Fruit fly (Drosophila melanogaster): Measurements from ENCODE around the gene CG42324.

CG42324 gene

dm6 chr3L:3427037-3427436, 45.2 kb upstream of the CG42324 start:
- TF ChIP-seq br (GFP tag; optimal IDR thresholded peaks at IDR 0.05) (no peak), jim (GFP tag; optimal IDR thresholded peaks at IDR 0.05) (no peak), dsf (GFP tag; optimal IDR thresholded peaks at IDR 0.05; ENCODE audit: borderline replicate concordance) (no peak), CG32264 (GFP tag; optimal IDR thresholded peaks at IDR 0.05) (no peak), Jra (GFP tag; optimal IDR thresholded peaks at IDR 0.05) (no peak), brk (GFP tag; optimal IDR thresholded peaks at IDR 0.05) (no peak), lola (GFP tag; optimal IDR thresholded peaks at IDR 0.05) (no peak), Abd-B (GFP tag; optimal IDR thresholded peaks at IDR 0.05) (no peak)

DNA sequence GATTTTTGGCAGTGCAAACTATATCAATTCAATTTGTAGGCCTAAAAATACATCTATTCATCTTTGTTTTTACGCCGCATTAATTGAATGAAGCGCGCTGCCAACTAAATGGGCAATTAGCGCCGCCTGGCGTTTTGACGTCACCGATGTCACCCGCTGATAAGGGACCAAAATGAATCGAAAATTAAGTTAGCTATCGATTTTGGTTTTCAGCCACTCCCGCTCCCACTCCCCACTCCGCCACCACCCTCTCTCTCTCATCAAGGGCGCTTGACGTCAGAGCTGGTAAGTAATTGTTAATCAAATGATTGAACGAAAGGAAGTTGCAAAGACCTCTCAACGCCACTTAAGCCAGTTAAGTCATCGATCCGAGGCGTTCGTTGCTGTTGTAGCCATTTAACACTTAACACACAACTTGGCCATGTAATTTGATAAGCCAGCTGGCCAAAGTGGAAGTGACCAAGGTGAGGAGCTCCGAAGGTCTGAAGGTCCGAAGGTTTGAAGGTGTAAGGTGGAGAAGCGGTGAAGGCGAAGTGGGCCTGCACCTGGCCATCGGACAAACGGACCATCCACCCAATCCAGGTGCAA, 41.1 kb upstream of the CG42324 start:
- TF ChIP-seq ey (GFP tag; optimal IDR thresholded peaks at IDR 0.05) (no peak), tai (GFP tag; optimal IDR thresholded peaks at IDR 0.05) (no peak), GATAd (GFP tag; optimal IDR thresholded peaks at IDR 0.05) (no peak), CG9705 (GFP tag; optimal IDR thresholded peaks at IDR 0.05) (no peak), lola (GFP tag; optimal IDR thresholded peaks at IDR 0.05) (no peak), OdsH (GFP tag; optimal IDR thresholded peaks at IDR 0.05) (no peak), HLH106 (tag; optimal IDR thresholded peaks at IDR 0.05) (no peak), sage (GFP tag; optimal IDR thresholded peaks at IDR 0.05) (no peak), Myc (optimal IDR thresholded peaks at IDR 0.05) (no peak), rgr (GFP tag; optimal IDR thresholded peaks at IDR 0.05) (no peak), Mio (GFP tag; optimal IDR thresholded peaks at IDR 0.05) (no peak), CG32264 (GFP tag; optimal IDR thresholded peaks at IDR 0.05) (no peak), Abd-B (GFP tag; optimal IDR thresholded peaks at IDR 0.05) (no peak), br (GFP tag; optimal IDR thresholded peaks at IDR 0.05) (no peak), psq (GFP tag; optimal IDR thresholded peaks at IDR 0.05) (no peak), CrebA (GFP tag; optimal IDR thresholded peaks at IDR 0.05; ENCODE audit: borderline replicate concordance) (no peak), Vsx2 (GFP tag; optimal IDR thresholded peaks at IDR 0.05; ENCODE audit: partially characterized antibody) (no peak), Dfd (GFP tag; optimal IDR thresholded peaks at IDR 0.05) (no peak)

- TF ChIP-seq Hr78 (GFP tag; optimal IDR thresholded peaks at IDR 0.05) (no peak), psq (GFP tag; optimal IDR thresholded peaks at IDR 0.05) (peak; percentile 74), Dfd (GFP tag; optimal IDR thresholded peaks at IDR 0.05) (no peak), Myc (optimal IDR thresholded peaks at IDR 0.05) (no peak), CG9705 (GFP tag; optimal IDR thresholded peaks at IDR 0.05) (peak; percentile 8), GATAd (GFP tag; optimal IDR thresholded peaks at IDR 0.05) (no peak), Rel (GFP tag; optimal IDR thresholded peaks at IDR 0.05) (no peak), Rel (tag; optimal IDR thresholded peaks at IDR 0.05) (peak; percentile 15), CG32264 (GFP tag; optimal IDR thresholded peaks at IDR 0.05) (no peak), h (GFP tag; optimal IDR thresholded peaks at IDR 0.05) (peak; percentile 82), br (GFP tag; optimal IDR thresholded peaks at IDR 0.05) (peak; percentile 63), HLH106 (tag; optimal IDR thresholded peaks at IDR 0.05) (peak; percentile 79), dsf (GFP tag; optimal IDR thresholded peaks at IDR 0.05; ENCODE audit: borderline replicate concordance) (no peak), pan (optimal IDR thresholded peaks at IDR 0.05) (no peak), sage (GFP tag; optimal IDR thresholded peaks at IDR 0.05) (peak; percentile 74), fru (GFP tag; optimal IDR thresholded peaks at IDR 0.05) (peak; percentile 77), CrebA (GFP tag; optimal IDR thresholded peaks at IDR 0.05; ENCODE audit: borderline replicate concordance) (no peak), Sp1 (GFP tag; optimal IDR thresholded peaks at IDR 0.05) (peak; percentile 82), foxo (GFP tag; optimal IDR thresholded peaks at IDR 0.05) (peak in 1 of 2 experiments; percentile 85), dl (GFP tag; optimal IDR thresholded peaks at IDR 0.05; ENCODE audit: insufficient read depth in 1 of 2, partially characterized antibody in 2 of 2) (no peak), OdsH (GFP tag; optimal IDR thresholded peaks at IDR 0.05) (peak; percentile 77), Mio (GFP tag; optimal IDR thresholded peaks at IDR 0.05) (no peak), rgr (GFP tag; optimal IDR thresholded peaks at IDR 0.05) (peak; percentile 85), Jra (GFP tag; optimal IDR thresholded peaks at IDR 0.05) (peak; percentile 9), brk (GFP tag; optimal IDR thresholded peaks at IDR 0.05) (peak; percentile 51), Hr83 (GFP tag; optimal IDR thresholded peaks at IDR 0.05; ENCODE audit: poor library complexity, severe bottlenecking) (no peak), sv (GFP tag; optimal IDR thresholded peaks at IDR 0.05) (peak; percentile 62), ey (GFP tag; optimal IDR thresholded peaks at IDR 0.05) (peak; percentile 71), N (GFP tag; optimal IDR thresholded peaks at IDR 0.05) (no peak), Abd-B (GFP tag; optimal IDR thresholded peaks at IDR 0.05) (no peak), Hnf4 (GFP tag; optimal IDR thresholded peaks at IDR 0.05) (peak; percentile 60), usp (GFP tag; optimal IDR thresholded peaks at IDR 0.05) (no peak), jim (GFP tag; optimal IDR thresholded peaks at IDR 0.05) (no peak), woc (GFP tag; optimal IDR thresholded peaks at IDR 0.05) (no peak), dmrt93B (GFP tag; optimal IDR thresholded peaks at IDR 0.05) (peak; percentile 60), lola (GFP tag; optimal IDR thresholded peaks at IDR 0.05) (no peak), Vsx2 (GFP tag; optimal IDR thresholded peaks at IDR 0.05; ENCODE audit: partially characterized antibody) (no peak), tai (GFP tag; optimal IDR thresholded peaks at IDR 0.05) (peak; percentile 56), Dif (GFP tag; optimal IDR thresholded peaks at IDR 0.05; ENCODE audit: partially characterized antibody) (no peak)
These were observed 39.4 kb upstream of the CG42324 start for dm6 chr3L:3432656-3433344.
